Worm (Caenorhabditis elegans): ENCODE data around the gene drr-2.

Gene drr-2

ce11 chrIII:13643534-13643933 is at the start of gene drr-2, which contains the start of gene set-16:
Gene drr-2 (minus strand): TSS chrIII:13643570.
Gene set-16 (plus strand): TSS chrIII:13643916.
- TF ChIP-seq lsy-2 (tag; optimal IDR thresholded peaks at IDR 0.05) (peak; percentile 90), ceh-43 (GFP tag; optimal IDR thresholded peaks at IDR 0.05) (peak; percentile 2), nhr-76 (tag; optimal IDR thresholded peaks at IDR 0.05) (peak; percentile 16), pha-4 (tag; optimal IDR thresholded peaks at IDR 0.05) (peak; percentile 99), flh-1 (GFP tag; optimal IDR thresholded peaks at IDR 0.05) (no peak), zip-8 (tag; optimal IDR thresholded peaks at IDR 0.05) (no peak), nhr-12 (tag; optimal IDR thresholded peaks at IDR 0.05) (no peak), M03D4.4 (tag; optimal IDR thresholded peaks at IDR 0.05) (peak; percentile 62), mep-1 (tag; optimal IDR thresholded peaks at IDR 0.05) (peak; percentile 98), unc-120 (tag; optimal IDR thresholded peaks at IDR 0.05; ENCODE audit: poor library complexity, severe bottlenecking) (peak; percentile 96), tbx-8 (GFP tag; optimal IDR thresholded peaks at IDR 0.05) (peak; percentile 70), nhr-28 (tag; optimal IDR thresholded peaks at IDR 0.05) (peak; percentile 21), lin-13 (tag; optimal IDR thresholded peaks at IDR 0.05) (peak; percentile 98), ztf-11 (tag; optimal IDR thresholded peaks at IDR 0.05) (peak; percentile 87), elt-1 (tag; optimal IDR thresholded peaks at IDR 0.05; ENCODE audit: borderline replicate concordance, insufficient read depth) (peak; percentile 7), nhr-2 (tag; optimal IDR thresholded peaks at IDR 0.05) (peak; percentile 76), lin-32 (GFP tag; optimal IDR thresholded peaks at IDR 0.05) (peak; percentile 13), unc-62 (GFP tag; optimal IDR thresholded peaks at IDR 0.05) (peak; percentile 92), blmp-1 (tag; optimal IDR thresholded peaks at IDR 0.05) (peak; percentile 48), sptf-1 (tag; optimal IDR thresholded peaks at IDR 0.05) (peak; percentile 89), ces-1 (GFP tag; optimal IDR thresholded peaks at IDR 0.05) (peak; percentile 100), nhr-237 (tag; optimal IDR thresholded peaks at IDR 0.05) (peak; percentile 98), unc-39 (tag; optimal IDR thresholded peaks at IDR 0.05) (no peak), sem-2 (GFP tag; optimal IDR thresholded peaks at IDR 0.05) (no peak), bed-3 (GFP tag; optimal IDR thresholded peaks at IDR 0.05) (peak; percentile 14), cnd-1 (tag; optimal IDR thresholded peaks at IDR 0.05) (peak; percentile 85), ham-2 (GFP tag; optimal IDR thresholded peaks at IDR 0.05) (peak; percentile 66), elt-3 (tag; optimal IDR thresholded peaks at IDR 0.05) (peak; percentile 83), snpc-4 (tag; optimal IDR thresholded peaks at IDR 0.05) (no peak), mab-5 (tag; optimal IDR thresholded peaks at IDR 0.05) (peak; percentile 78), hlh-1 (tag; optimal IDR thresholded peaks at IDR 0.05) (peak; percentile 83), ceh-39 (tag; optimal IDR thresholded peaks at IDR 0.05) (peak; percentile 98), drap-1 (GFP tag; optimal IDR thresholded peaks at IDR 0.05) (peak; percentile 77), mls-2 (tag; optimal IDR thresholded peaks at IDR 0.05) (peak; percentile 39), ceh-83 (GFP tag; optimal IDR thresholded peaks at IDR 0.05) (no peak)

- TF ChIP-seq unc-39 (tag; optimal IDR thresholded peaks at IDR 0.05) = no peak
- no peak for TF ChIP-seq lin-32 (GFP tag; optimal IDR thresholded peaks at IDR 0.05)
- no peak for TF ChIP-seq drap-1 (GFP tag; optimal IDR thresholded peaks at IDR 0.05)
- TF ChIP-seq lsy-2 (tag; optimal IDR thresholded peaks at IDR 0.05) = no peak
These were observed 49.2 kb upstream of the drr-2 start, which contains the start of gene cyn-2 for ce11 chrIII:13692555-13692954. Gene cyn-2 (plus strand): TSS chrIII:13692668.

ce11 chrIII:13687211-13687610 is 43.8 kb upstream of the drr-2 start, which contains the start of gene cul-2:
Gene cul-2 (plus strand): TSS chrIII:13687269.
- TF ChIP-seq ceh-39 (tag; optimal IDR thresholded peaks at IDR 0.05) = peak; percentile 49
- TF ChIP-seq lin-13 (tag; optimal IDR thresholded peaks at IDR 0.05) = no peak
- TF ChIP-seq mep-1 (tag; optimal IDR thresholded peaks at IDR 0.05) = peak; percentile 44
- peak; percentile 7 for TF ChIP-seq pha-4 (tag; optimal IDR thresholded peaks at IDR 0.05)
- no peak for TF ChIP-seq bed-3 (GFP tag; optimal IDR thresholded peaks at IDR 0.05)
- TF ChIP-seq ces-1 (GFP tag; optimal IDR thresholded peaks at IDR 0.05) = peak; percentile 15

- TF ChIP-seq ceh-39 (tag; optimal IDR thresholded peaks at IDR 0.05) = no peak
- no peak for TF ChIP-seq zip-8 (tag; optimal IDR thresholded peaks at IDR 0.05)
- TF ChIP-seq unc-62 (GFP tag; optimal IDR thresholded peaks at IDR 0.05) = no peak
- TF ChIP-seq elt-3 (tag; optimal IDR thresholded peaks at IDR 0.05) = no peak
- TF ChIP-seq sptf-1 (tag; optimal IDR thresholded peaks at IDR 0.05) = no peak
- TF ChIP-seq lsy-2 (tag; optimal IDR thresholded peaks at IDR 0.05) = no peak
- no peak for TF ChIP-seq lin-32 (GFP tag; optimal IDR thresholded peaks at IDR 0.05)
- TF ChIP-seq hlh-1 (tag; optimal IDR thresholded peaks at IDR 0.05) = no peak
- no peak for TF ChIP-seq cnd-1 (tag; optimal IDR thresholded peaks at IDR 0.05)
- no peak for TF ChIP-seq ztf-11 (tag; optimal IDR thresholded peaks at IDR 0.05)
- no peak for TF ChIP-seq nhr-12 (tag; optimal IDR thresholded peaks at IDR 0.05)
- no peak for TF ChIP-seq sem-2 (GFP tag; optimal IDR thresholded peaks at IDR 0.05)
These were observed 42.9 kb upstream of the drr-2 start, which contains the start of gene dyf-2 for ce11 chrIII:13686309-13686708. Gene dyf-2 (minus strand): TSS chrIII:13686445.
